Worm (Caenorhabditis elegans) whole organism, late embryonic: ENCODE measurements around the gene C12D12.1.

Source experiments
- K02D7.2 ChIP-seq: sonication (generic microtip); optimal IDR thresholded peaks from 2 replicates; lab custom pipeline; 2017; ENCODE audit warnings: mild to moderate bottlenecking, missing genetic modification characterization, missing compliant biosample characterization
- K09A11.1 ChIP-seq: sonication (generic microtip); optimal IDR thresholded peaks from 2 replicates; lab custom pipeline; 2017; ENCODE audit warnings: antibody characterized with exemption, mild to moderate bottlenecking, missing genetic modification characterization, missing compliant biosample characterization; ENCODE audit not compliant: insufficient read depth
- ceh-9 ChIP-seq: sonication (generic microtip); optimal IDR thresholded peaks from 2 replicates; lab custom pipeline; 2016; ENCODE audit warnings: mild to moderate bottlenecking, missing genetic modification characterization, inconsistent platforms, missing compliant biosample characterization
- dmd-4 ChIP-seq: sonication (generic microtip); optimal IDR thresholded peaks from 2 replicates; lab custom pipeline; 2016; ENCODE audit warnings: borderline replicate concordance, missing genetic modification characterization, missing compliant biosample characterization
- dve-1 ChIP-seq: sonication (generic microtip); optimal IDR thresholded peaks from 2 replicates; lab custom pipeline; 2017; ENCODE audit warnings: antibody characterized with exemption, mild to moderate bottlenecking, missing genetic modification characterization, missing compliant biosample characterization
- fkh-10 ChIP-seq: fragments of 150-350 bp; optimal IDR thresholded peaks from 2 replicates; lab custom pipeline; 2014; ENCODE audit warnings: missing biosample characterization, missing genetic modification reagents, missing genetic modification characterization
- npax-4 ChIP-seq: sonication (generic microtip); optimal IDR thresholded peaks from 2 replicates; lab custom pipeline; 2016; ENCODE audit warnings: missing genetic modification characterization, missing compliant biosample characterization
- pha-4 ChIP-seq: fragments of 150-350 bp; optimal IDR thresholded peaks from 2 replicates; lab custom pipeline; 2018; ENCODE audit warnings: missing biosample characterization, missing genetic modification reagents, missing genetic modification characterization
- pqm-1 ChIP-seq: sonication (generic microtip); optimal IDR thresholded peaks from 2 replicates; lab custom pipeline; 2016; ENCODE audit warnings: missing genetic modification characterization, missing compliant biosample characterization
- rnt-1 ChIP-seq: sonication (generic microtip); optimal IDR thresholded peaks from 2 replicates; lab custom pipeline; 2016; ENCODE audit warnings: missing genetic modification characterization, missing compliant biosample characterization

ce11 chrX:3532919-3533318, 33.9 kb downstream of the C12D12.1 start, which contains the start of gene F56B6.6:
- TF ChIP-seq K09A11.1 (tag; lab: Kevin White, UChicago) (no peak), K02D7.2 (tag; lab: Kevin White, UChicago) (no peak), dve-1 (tag; lab: Kevin White, UChicago) (no peak), rnt-1 (tag; lab: Kevin White, UChicago) (no peak), npax-4 (tag; lab: Kevin White, UChicago) (no peak), ceh-9 (tag; lab: Kevin White, UChicago) (no peak), dmd-4 (tag; lab: Kevin White, UChicago) (no peak), fkh-10 (GFP tag; lab: Kevin White, UChicago) (no peak), pha-4 (tag; lab: Kevin White, UChicago) (no peak), pqm-1 (tag; lab: Kevin White, UChicago) (no peak)
